Fruit fly (Drosophila melanogaster) whole organism, pupa: ENCODE results near the gene CG12708.

Experiments used
- CG10348 ChIP-seq: fragments of 200-800 bp; sonication (Bioruptor generic); IDR thresholded peaks from 2 replicates; pipeline ENCODE4 v1.3.6; 2022; ENCODE audit warnings: missing biosample characterization, missing genetic modification characterization
- CG12605 ChIP-seq: fragments of 200-800 bp; sonication (Bioruptor generic); IDR thresholded peaks from 2 replicates; pipeline ENCODE4 v1.3.6; 2022; ENCODE audit warnings: missing biosample characterization, missing genetic modification characterization
- CG13204 ChIP-seq: fragments of 200-800 bp; sonication (Bioruptor generic); optimal IDR thresholded peaks from 2 replicates; lab custom pipeline; 2018; ENCODE audit warnings: missing biosample characterization, mild to moderate bottlenecking, missing genetic modification characterization, moderate library complexity
- CG14655 ChIP-seq: fragments of 200-800 bp; sonication (Bioruptor generic); optimal IDR thresholded peaks from 3 replicates; lab custom pipeline; 2017; ENCODE audit warnings: mild to moderate bottlenecking, missing biosample characterization, missing genetic modification reagents, missing genetic modification characterization
- CG15710 ChIP-seq: fragments of 200-800 bp; sonication (Bioruptor generic); optimal IDR thresholded peaks from 2 replicates; lab custom pipeline; 2018; ENCODE audit warnings: missing biosample characterization, mild to moderate bottlenecking, missing genetic modification characterization, moderate library complexity
- CG17806 ChIP-seq: fragments of 200-800 bp; sonication (Bioruptor generic); optimal IDR thresholded peaks from 2 replicates; lab custom pipeline; 2018; ENCODE audit warnings: missing biosample characterization, mild to moderate bottlenecking, missing genetic modification characterization, moderate library complexity
- CG32121 ChIP-seq: fragments of 200-800 bp; sonication (Bioruptor generic); IDR thresholded peaks from 2 replicates; pipeline ENCODE4 v1.3.6; 2022; ENCODE audit warnings: missing biosample characterization, missing genetic modification characterization
- CG34367 ChIP-seq: fragments of 200-800 bp; sonication (Bioruptor generic); optimal IDR thresholded peaks from 2 replicates; lab custom pipeline; 2018; ENCODE audit warnings: missing biosample characterization, mild to moderate bottlenecking, missing genetic modification characterization
- CG4496 ChIP-seq: fragments of 200-800 bp; sonication (Bioruptor generic); IDR thresholded peaks from 3 replicates; pipeline ENCODE4 v1.3.6; 2022; ENCODE audit warnings: missing biosample characterization, missing genetic modification characterization
- CG8159 ChIP-seq: fragments of 200-800 bp; sonication (Bioruptor generic); optimal IDR thresholded peaks from 3 replicates; lab custom pipeline; 2018; ENCODE audit warnings: missing biosample characterization, mild to moderate bottlenecking, missing genetic modification characterization, moderate library complexity
- CG8301 ChIP-seq: fragments of 200-800 bp; sonication (Bioruptor generic); optimal IDR thresholded peaks from 2 replicates; lab custom pipeline; 2018; ENCODE audit warnings: missing biosample characterization, mild to moderate bottlenecking, missing genetic modification characterization
- CG9948 ChIP-seq: fragments of 200-800 bp; sonication (Bioruptor generic); optimal IDR thresholded peaks from 2 replicates; lab custom pipeline; 2018; ENCODE audit warnings: missing biosample characterization, mild to moderate bottlenecking, missing genetic modification characterization, moderate library complexity
- D1 ChIP-seq: fragments of 200-800 bp; sonication (Bioruptor generic); optimal IDR thresholded peaks from 2 replicates; lab custom pipeline; 2018; ENCODE audit warnings: missing biosample characterization, mild to moderate bottlenecking, missing genetic modification characterization, moderate library complexity
- EcR ChIP-seq: fragments of 200-800 bp; sonication (Bioruptor generic); optimal IDR thresholded peaks from 3 replicates; lab custom pipeline; 2019; ENCODE audit warnings: missing biosample characterization, missing genetic modification characterization, mild to moderate bottlenecking, moderate library complexity, missing genetic modification reagents
- Ets98B ChIP-seq: fragments of 200-800 bp; sonication (Bioruptor generic); IDR thresholded peaks from 2 replicates; pipeline ENCODE4 v1.3.6; 2022; ENCODE audit warnings: missing biosample characterization, missing genetic modification characterization
- Pif1A ChIP-seq: fragments of 200-800 bp; sonication (Bioruptor generic); optimal IDR thresholded peaks from 3 replicates; lab custom pipeline; 2016; ENCODE audit warnings: missing biosample characterization, missing genetic modification characterization
- Pif1B ChIP-seq: fragments of 200-800 bp; sonication (Bioruptor generic); optimal IDR thresholded peaks from 3 replicates; lab custom pipeline; 2016; ENCODE audit warnings: missing biosample characterization, missing genetic modification characterization
- Snoo ChIP-seq: fragments of 200-800 bp; sonication (Bioruptor generic); optimal IDR thresholded peaks from 3 replicates; lab custom pipeline; 2017; ENCODE audit warnings: missing biosample characterization, mild to moderate bottlenecking, missing genetic modification characterization, inconsistent platforms
- fd96Ca ChIP-seq: fragments of 200-800 bp; sonication (Bioruptor generic); IDR thresholded peaks from 3 replicates; pipeline ENCODE4 v1.3.6; 2022; ENCODE audit warnings: missing biosample characterization, missing genetic modification characterization
- gl ChIP-seq: fragments of 200-800 bp; sonication (Bioruptor generic); optimal IDR thresholded peaks from 2 replicates; lab custom pipeline; 2018; ENCODE audit warnings: missing biosample characterization, mild to moderate bottlenecking, missing genetic modification characterization
- rn ChIP-seq: fragments of 200-800 bp; sonication (Bioruptor generic); IDR thresholded peaks from 2 replicates; pipeline ENCODE4 v1.3.6; 2022; ENCODE audit warnings: missing biosample characterization, missing genetic modification characterization

CG12708 gene

dm6 chrX:15703720-15704206 lies 28.5 kb downstream of the CG12708 start, which contains the start of the genes Pis and Hap40:
TSS of gene Pis (minus strand) at chrX:15703770.
TSS of gene Hap40 (plus strand) at chrX:15704125.
- TF ChIP-seq CG8301 (tag; lab: Kevin White, UChicago), result peak; percentile 50
- peak; percentile 66; the same call in 2 of the 3 replicates for TF ChIP-seq fd96Ca (GFP tag; lab: Robert Waterston, UW)
- peak; percentile 72 for TF ChIP-seq CG15710 (tag; lab: Kevin White, UChicago)
- TF ChIP-seq Ets98B (GFP tag; lab: Robert Waterston, UW), result peak; percentile 34; the same call in 1 of the 2 replicates
- no peak for TF ChIP-seq CG14655 (GFP tag; lab: Kevin White, UChicago)
- TF ChIP-seq CG9948 (tag; lab: Kevin White, UChicago), result peak; percentile 68
- peak; percentile 57 for TF ChIP-seq CG32121 (GFP tag; lab: Robert Waterston, UW)
- peak; percentile 68; the same call in 2 of the 3 replicates for TF ChIP-seq CG4496 (GFP tag; lab: Robert Waterston, UW)
- TF ChIP-seq CG34367 (tag; lab: Kevin White, UChicago), result peak; percentile 61
- TF ChIP-seq CG8159, result peak; percentile 69
- TF ChIP-seq Pif1A (GFP tag; lab: Kevin White, UChicago), result no peak
- peak; percentile 38 for TF ChIP-seq EcR
- peak; percentile 56 for TF ChIP-seq CG17806 (tag; lab: Kevin White, UChicago)
- no peak for TF ChIP-seq CG12605 (GFP tag; lab: Robert Waterston, UW)
- no peak for TF ChIP-seq rn (GFP tag; lab: Robert Waterston, UW)
- no peak for TF ChIP-seq Pif1B (GFP tag; lab: Kevin White, UChicago)
- no peak for TF ChIP-seq D1 (tag; lab: Kevin White, UChicago)
- peak; percentile 59 for TF ChIP-seq Snoo (tag; lab: Kevin White, UChicago)
- peak; percentile 29; the same call in 1 of the 2 replicates for TF ChIP-seq CG10348 (GFP tag; lab: Robert Waterston, UW)
- TF ChIP-seq gl (tag; lab: Kevin White, UChicago), result no peak
- no peak for TF ChIP-seq CG13204 (GFP tag; lab: Kevin White, UChicago)
- TF ChIP-seq, all 21 proteins: peak for 13

dm6 chrX:15709624-15709983 lies 34.3 kb downstream of the CG12708 start:
- TF ChIP-seq CG9948 (tag; lab: Kevin White, UChicago) (no peak), Pif1B (GFP tag; lab: Kevin White, UChicago) (no peak), CG4496 (GFP tag; lab: Robert Waterston, UW) (peak; percentile 31; the same call in 2 of the 3 replicates), CG15710 (tag; lab: Kevin White, UChicago) (peak; percentile 0), D1 (tag; lab: Kevin White, UChicago) (no peak), CG8159 (peak; percentile 2), CG8301 (tag; lab: Kevin White, UChicago) (peak; percentile 8)

- TF ChIP-seq Snoo (tag; lab: Kevin White, UChicago) (peak; percentile 21), CG4496 (GFP tag; lab: Robert Waterston, UW) (peak; percentile 27; the same call in 1 of the 3 replicates), EcR (no peak)
Observed at dm6 chrX:15709984-15710750, 34.9 kb downstream of the CG12708 start, which contains the start of the genes CG9281 and CG15601. TSS of gene CG9281 (minus strand) at chrX:15710539. TSS of gene CG15601 (plus strand) at chrX:15710647.

- TF ChIP-seq CG8159 (no peak), CG14655 (GFP tag; lab: Kevin White, UChicago) (no peak), EcR (no peak), Snoo (tag; lab: Kevin White, UChicago) (no peak), CG9948 (tag; lab: Kevin White, UChicago) (no peak), CG34367 (tag; lab: Kevin White, UChicago) (no peak), Pif1B (GFP tag; lab: Kevin White, UChicago) (no peak), Ets98B (GFP tag; lab: Robert Waterston, UW) (no peak), rn (GFP tag; lab: Robert Waterston, UW) (no peak), CG8301 (tag; lab: Kevin White, UChicago) (no peak), Pif1A (GFP tag; lab: Kevin White, UChicago) (no peak), fd96Ca (GFP tag; lab: Robert Waterston, UW) (no peak), CG32121 (GFP tag; lab: Robert Waterston, UW) (no peak), CG12605 (GFP tag; lab: Robert Waterston, UW) (no peak), CG15710 (tag; lab: Kevin White, UChicago) (no peak), CG4496 (GFP tag; lab: Robert Waterston, UW) (no peak), CG13204 (GFP tag; lab: Kevin White, UChicago) (no peak), gl (tag; lab: Kevin White, UChicago) (no peak), CG17806 (tag; lab: Kevin White, UChicago) (no peak), D1 (tag; lab: Kevin White, UChicago) (no peak)
- TF ChIP-seq, all 21 proteins: peak for 0
Observed at dm6 chrX:15710751-15711179, 35.5 kb downstream of the CG12708 start.

- TF ChIP-seq CG15710 (tag; lab: Kevin White, UChicago) (peak; percentile 1), Pif1A (GFP tag; lab: Kevin White, UChicago) (no peak), Pif1B (GFP tag; lab: Kevin White, UChicago) (no peak)
Observed at dm6 chrX:15712409-15712808, 37.1 kb downstream of the CG12708 start, which contains the start of gene HUWE1. TSS of gene HUWE1 (plus strand) at chrX:15712628.
